Fruit fly (Drosophila melanogaster) whole organism, pupa: ENCODE data around the gene Hs6st.

ENCODE experiments used
- CG10348 ChIP-seq: fragments of 200-800 bp; sonication (Bioruptor generic); IDR thresholded peaks from 2 replicates; pipeline ENCODE4 v1.3.6; 2022; ENCODE audit warnings: missing biosample characterization, missing genetic modification characterization
- CG12605 ChIP-seq: fragments of 200-800 bp; sonication (Bioruptor generic); IDR thresholded peaks from 2 replicates; pipeline ENCODE4 v1.3.6; 2022; ENCODE audit warnings: missing biosample characterization, missing genetic modification characterization
- CG13204 ChIP-seq: fragments of 200-800 bp; sonication (Bioruptor generic); optimal IDR thresholded peaks from 2 replicates; lab custom pipeline; 2018; ENCODE audit warnings: missing biosample characterization, mild to moderate bottlenecking, missing genetic modification characterization, moderate library complexity
- CG14655 ChIP-seq: fragments of 200-800 bp; sonication (Bioruptor generic); optimal IDR thresholded peaks from 3 replicates; lab custom pipeline; 2017; ENCODE audit warnings: mild to moderate bottlenecking, missing biosample characterization, missing genetic modification reagents, missing genetic modification characterization
- CG15710 ChIP-seq: fragments of 200-800 bp; sonication (Bioruptor generic); optimal IDR thresholded peaks from 2 replicates; lab custom pipeline; 2018; ENCODE audit warnings: missing biosample characterization, mild to moderate bottlenecking, missing genetic modification characterization, moderate library complexity
- CG17806 ChIP-seq: fragments of 200-800 bp; sonication (Bioruptor generic); optimal IDR thresholded peaks from 2 replicates; lab custom pipeline; 2018; ENCODE audit warnings: missing biosample characterization, mild to moderate bottlenecking, missing genetic modification characterization, moderate library complexity
- CG32121 ChIP-seq: fragments of 200-800 bp; sonication (Bioruptor generic); IDR thresholded peaks from 2 replicates; pipeline ENCODE4 v1.3.6; 2022; ENCODE audit warnings: missing biosample characterization, missing genetic modification characterization
- CG34367 ChIP-seq: fragments of 200-800 bp; sonication (Bioruptor generic); optimal IDR thresholded peaks from 2 replicates; lab custom pipeline; 2018; ENCODE audit warnings: missing biosample characterization, mild to moderate bottlenecking, missing genetic modification characterization
- CG4496 ChIP-seq: fragments of 200-800 bp; sonication (Bioruptor generic); IDR thresholded peaks from 3 replicates; pipeline ENCODE4 v1.3.6; 2022; ENCODE audit warnings: missing biosample characterization, missing genetic modification characterization
- CG8159 ChIP-seq: fragments of 200-800 bp; sonication (Bioruptor generic); optimal IDR thresholded peaks from 3 replicates; lab custom pipeline; 2018; ENCODE audit warnings: missing biosample characterization, mild to moderate bottlenecking, missing genetic modification characterization, moderate library complexity
- CG8301 ChIP-seq: fragments of 200-800 bp; sonication (Bioruptor generic); optimal IDR thresholded peaks from 2 replicates; lab custom pipeline; 2018; ENCODE audit warnings: missing biosample characterization, mild to moderate bottlenecking, missing genetic modification characterization
- CG9948 ChIP-seq: fragments of 200-800 bp; sonication (Bioruptor generic); optimal IDR thresholded peaks from 2 replicates; lab custom pipeline; 2018; ENCODE audit warnings: missing biosample characterization, mild to moderate bottlenecking, missing genetic modification characterization, moderate library complexity
- D1 ChIP-seq: fragments of 200-800 bp; sonication (Bioruptor generic); optimal IDR thresholded peaks from 2 replicates; lab custom pipeline; 2018; ENCODE audit warnings: missing biosample characterization, mild to moderate bottlenecking, missing genetic modification characterization, moderate library complexity
- EcR ChIP-seq: fragments of 200-800 bp; sonication (Bioruptor generic); optimal IDR thresholded peaks from 3 replicates; lab custom pipeline; 2019; ENCODE audit warnings: missing biosample characterization, missing genetic modification characterization, mild to moderate bottlenecking, moderate library complexity, missing genetic modification reagents
- Ets98B ChIP-seq: fragments of 200-800 bp; sonication (Bioruptor generic); IDR thresholded peaks from 2 replicates; pipeline ENCODE4 v1.3.6; 2022; ENCODE audit warnings: missing biosample characterization, missing genetic modification characterization
- Pif1A ChIP-seq: fragments of 200-800 bp; sonication (Bioruptor generic); optimal IDR thresholded peaks from 3 replicates; lab custom pipeline; 2016; ENCODE audit warnings: missing biosample characterization, missing genetic modification characterization
- Pif1B ChIP-seq: fragments of 200-800 bp; sonication (Bioruptor generic); optimal IDR thresholded peaks from 3 replicates; lab custom pipeline; 2016; ENCODE audit warnings: missing biosample characterization, missing genetic modification characterization
- Snoo ChIP-seq: fragments of 200-800 bp; sonication (Bioruptor generic); optimal IDR thresholded peaks from 3 replicates; lab custom pipeline; 2017; ENCODE audit warnings: missing biosample characterization, mild to moderate bottlenecking, missing genetic modification characterization, inconsistent platforms
- fd96Ca ChIP-seq: fragments of 200-800 bp; sonication (Bioruptor generic); IDR thresholded peaks from 3 replicates; pipeline ENCODE4 v1.3.6; 2022; ENCODE audit warnings: missing biosample characterization, missing genetic modification characterization
- gl ChIP-seq: fragments of 200-800 bp; sonication (Bioruptor generic); optimal IDR thresholded peaks from 2 replicates; lab custom pipeline; 2018; ENCODE audit warnings: missing biosample characterization, mild to moderate bottlenecking, missing genetic modification characterization
- rn ChIP-seq: fragments of 200-800 bp; sonication (Bioruptor generic); IDR thresholded peaks from 2 replicates; pipeline ENCODE4 v1.3.6; 2022; ENCODE audit warnings: missing biosample characterization, missing genetic modification characterization

Hs6st gene

dm6 chr3R:20013404-20013922 is 5.2 kb upstream of the Hs6st start, which contains the start of the genes CG17190 and CG4836:
TSS of gene CG17190 (minus strand) at chr3R:20013504.
TSS of gene CG4836 (plus strand) at chr3R:20013872.
- no peak for TF ChIP-seq CG17806

dm6 chr3R:20012688-20013087 is 4.4 kb upstream of the Hs6st start:
- no peak for TF ChIP-seq CG8159 (tag; lab: Kevin White, UChicago)
- no peak for TF ChIP-seq CG4496 (GFP tag; lab: Robert Waterston, UW)
- TF ChIP-seq CG8301 (tag; lab: Kevin White, UChicago) = no peak
- TF ChIP-seq Pif1A (GFP tag; lab: Kevin White, UChicago) = no peak
- TF ChIP-seq gl (tag; lab: Kevin White, UChicago) = no peak
- no peak for TF ChIP-seq EcR (GFP tag; lab: Kevin White, UChicago)
- no peak for TF ChIP-seq CG13204
- TF ChIP-seq, all 21 proteins: peak for 0

dm6 chr3R:20010942-20011341 is 2.6 kb upstream of the Hs6st start:
- TF ChIP-seq Snoo (no peak), CG8301 (tag; lab: Kevin White, UChicago) (no peak), Pif1B (GFP tag; lab: Kevin White, UChicago) (no peak), CG17806 (no peak), CG32121 (GFP tag; lab: Robert Waterston, UW) (no peak), CG12605 (GFP tag; lab: Robert Waterston, UW) (no peak), fd96Ca (no peak), CG34367 (tag; lab: Kevin White, UChicago) (no peak), Ets98B (GFP tag; lab: Robert Waterston, UW) (no peak), CG9948 (tag; lab: Kevin White, UChicago) (no peak), Pif1A (GFP tag; lab: Kevin White, UChicago) (no peak), CG14655 (no peak), rn (GFP tag; lab: Robert Waterston, UW) (no peak), D1 (tag; lab: Kevin White, UChicago) (no peak), CG13204 (no peak), EcR (GFP tag; lab: Kevin White, UChicago) (no peak), CG4496 (GFP tag; lab: Robert Waterston, UW) (no peak), CG15710 (tag; lab: Kevin White, UChicago) (no peak), CG8159 (tag; lab: Kevin White, UChicago) (no peak), CG10348 (GFP tag; lab: Robert Waterston, UW) (no peak)

- no peak for TF ChIP-seq Snoo
- TF ChIP-seq CG12605 (GFP tag; lab: Robert Waterston, UW) = 0 out of 2 replicates have a peak, but pooled peaks have one; percentile 39
- TF ChIP-seq Pif1A (GFP tag; lab: Kevin White, UChicago) = no peak
- peak; percentile 47 for TF ChIP-seq CG14655
- TF ChIP-seq CG10348 (GFP tag; lab: Robert Waterston, UW) = no peak
- no peak for TF ChIP-seq CG9948 (tag; lab: Kevin White, UChicago)
- TF ChIP-seq CG8301 (tag; lab: Kevin White, UChicago) = no peak
- no peak for TF ChIP-seq fd96Ca
- TF ChIP-seq rn (GFP tag; lab: Robert Waterston, UW) = no peak
- peak; percentile 1 for TF ChIP-seq Pif1B (GFP tag; lab: Kevin White, UChicago)
- TF ChIP-seq CG8159 (tag; lab: Kevin White, UChicago) = peak; percentile 34
- TF ChIP-seq CG34367 (tag; lab: Kevin White, UChicago) = peak; percentile 30
- TF ChIP-seq CG32121 (GFP tag; lab: Robert Waterston, UW) = no peak
- no peak for TF ChIP-seq CG17806
- 0 out of 3 replicates have a peak, but pooled peaks have one; percentile 41 for TF ChIP-seq CG4496 (GFP tag; lab: Robert Waterston, UW)
- no peak for TF ChIP-seq Ets98B (GFP tag; lab: Robert Waterston, UW)
- TF ChIP-seq CG13204 = no peak
- TF ChIP-seq CG15710 (tag; lab: Kevin White, UChicago) = no peak
- no peak for TF ChIP-seq gl (tag; lab: Kevin White, UChicago)
- TF ChIP-seq EcR (GFP tag; lab: Kevin White, UChicago) = no peak
- peak; percentile 5 for TF ChIP-seq D1 (tag; lab: Kevin White, UChicago)
Observed at dm6 chr3R:20007399-20008285, 670 bp downstream of the Hs6st start.

- TF ChIP-seq CG13204 = no peak
- no peak for TF ChIP-seq CG4496 (GFP tag; lab: Robert Waterston, UW)
- TF ChIP-seq CG10348 (GFP tag; lab: Robert Waterston, UW) = no peak
- TF ChIP-seq CG34367 (tag; lab: Kevin White, UChicago) = no peak
- no peak for TF ChIP-seq fd96Ca
Observed at dm6 chr3R:20006617-20007016, 1.7 kb downstream of the Hs6st start.

dm6 chr3R:20004697-20005096 is 3.6 kb downstream of the Hs6st start:
- TF ChIP-seq CG12605 (GFP tag; lab: Robert Waterston, UW) (no peak), CG8301 (tag; lab: Kevin White, UChicago) (no peak), Pif1A (GFP tag; lab: Kevin White, UChicago) (no peak), CG14655 (no peak), CG8159 (tag; lab: Kevin White, UChicago) (no peak), CG10348 (GFP tag; lab: Robert Waterston, UW) (no peak), gl (tag; lab: Kevin White, UChicago) (no peak), fd96Ca (no peak), rn (GFP tag; lab: Robert Waterston, UW) (no peak), CG13204 (no peak), CG34367 (tag; lab: Kevin White, UChicago) (no peak), CG4496 (GFP tag; lab: Robert Waterston, UW) (no peak), Snoo (no peak), CG17806 (no peak), EcR (GFP tag; lab: Kevin White, UChicago) (no peak), Ets98B (GFP tag; lab: Robert Waterston, UW) (no peak), CG15710 (tag; lab: Kevin White, UChicago) (no peak), CG9948 (tag; lab: Kevin White, UChicago) (no peak)
